Worm (Caenorhabditis elegans): Measurements from ENCODE around the gene C07G1.7.

- TF ChIP-seq fkh-10 (GFP tag; optimal IDR thresholded peaks at IDR 0.05) (no peak), sox-4 (tag; optimal IDR thresholded peaks at IDR 0.05) (no peak), alr-1 (tag; optimal IDR thresholded peaks at IDR 0.05; ENCODE audit: borderline replicate concordance) (no peak), lin-39 (tag; optimal IDR thresholded peaks at IDR 0.05) (no peak), sptf-1 (tag; optimal IDR thresholded peaks at IDR 0.05) (no peak), lir-3 (tag; optimal IDR thresholded peaks at IDR 0.05; ENCODE audit: poor library complexity) (no peak), egl-27 (tag; optimal IDR thresholded peaks at IDR 0.05) (no peak), elt-3 (tag; optimal IDR thresholded peaks at IDR 0.05) (no peak), lin-13 (GFP tag; optimal IDR thresholded peaks at IDR 0.05) (no peak), fos-1 (tag; optimal IDR thresholded peaks at IDR 0.05) (no peak), zag-1 (tag; optimal IDR thresholded peaks at IDR 0.05) (no peak), ceh-82 (tag; optimal IDR thresholded peaks at IDR 0.05) (no peak)
These were observed 32.5 kb upstream of the C07G1.7 start, which contains the start of gene T09A12.1 for ce11 chrIV:8244112-8244511.
